Worm (Caenorhabditis elegans): ENCODE data around the gene ocr-1.

The ocr-1 gene

ce11 chrV:10725424-10725951 is 38.7 kb upstream of the ocr-1 start:
- TF ChIP-seq tbx-37 (GFP tag; conservative IDR thresholded peaks at IDR 0.05), result no peak
- no peak for TF ChIP-seq pes-1 (GFP tag; IDR thresholded peaks at IDR 0.05)
- TF ChIP-seq ceh-36 (tag; optimal IDR thresholded peaks at IDR 0.05), result no peak
- no peak for TF ChIP-seq tbx-11 (GFP tag; IDR thresholded peaks at IDR 0.05)
- TF ChIP-seq tra-4 (tag; optimal IDR thresholded peaks at IDR 0.05), result no peak
- no peak for TF ChIP-seq hmg-4 (GFP tag; optimal IDR thresholded peaks at IDR 0.05)
- no peak for TF ChIP-seq ceh-13 (GFP tag; optimal IDR thresholded peaks at IDR 0.05)
- TF ChIP-seq F13C5.2 (tag; optimal IDR thresholded peaks at IDR 0.05), result no peak
- TF ChIP-seq ama-1 (optimal IDR thresholded peaks at IDR 0.05), result no peak
- TF ChIP-seq sea-1 (GFP tag; conservative IDR thresholded peaks at IDR 0.05), result no peak
- TF ChIP-seq hnd-1 (tag; optimal IDR thresholded peaks at IDR 0.05), result no peak

ce11 chrV:10726691-10727090 is 37.5 kb upstream of the ocr-1 start:
- TF ChIP-seq tbx-37 (GFP tag; conservative IDR thresholded peaks at IDR 0.05), result no peak
- no peak for TF ChIP-seq scrt-1 (GFP tag; IDR thresholded peaks at IDR 0.05)
- no peak for TF ChIP-seq ama-1 (optimal IDR thresholded peaks at IDR 0.05)
- no peak for TF ChIP-seq pes-1 (GFP tag; IDR thresholded peaks at IDR 0.05)
- no peak for TF ChIP-seq F13C5.2 (tag; optimal IDR thresholded peaks at IDR 0.05)
- TF ChIP-seq ets-7 (tag; optimal IDR thresholded peaks at IDR 0.05), result no peak
- TF ChIP-seq flt-1 (GFP tag; IDR thresholded peaks at IDR 0.05), result no peak
- TF ChIP-seq ceh-13 (GFP tag; optimal IDR thresholded peaks at IDR 0.05), result no peak
- no peak for TF ChIP-seq B0310.2 (tag; optimal IDR thresholded peaks at IDR 0.05)
- no peak for TF ChIP-seq hnd-1 (tag; optimal IDR thresholded peaks at IDR 0.05)
- no peak for TF ChIP-seq hmbx-1 (tag; optimal IDR thresholded peaks at IDR 0.05)
- TF ChIP-seq aly-1 (tag; optimal IDR thresholded peaks at IDR 0.05), result no peak
- no peak for TF ChIP-seq tra-4 (tag; optimal IDR thresholded peaks at IDR 0.05)
- no peak for TF ChIP-seq ceh-36 (tag; optimal IDR thresholded peaks at IDR 0.05)
- no peak for TF ChIP-seq tbx-11 (GFP tag; IDR thresholded peaks at IDR 0.05)
- TF ChIP-seq hmg-4 (GFP tag; optimal IDR thresholded peaks at IDR 0.05), result no peak

ce11 chrV:10727651-10728050 is 36.5 kb upstream of the ocr-1 start:
- TF ChIP-seq tbx-37 (GFP tag; conservative IDR thresholded peaks at IDR 0.05) (no peak), pes-1 (GFP tag; IDR thresholded peaks at IDR 0.05) (no peak), ceh-36 (tag; optimal IDR thresholded peaks at IDR 0.05) (no peak), flt-1 (GFP tag; IDR thresholded peaks at IDR 0.05) (no peak), ceh-13 (GFP tag; optimal IDR thresholded peaks at IDR 0.05) (no peak), tbx-11 (GFP tag; IDR thresholded peaks at IDR 0.05) (no peak), ama-1 (optimal IDR thresholded peaks at IDR 0.05) (no peak), scrt-1 (GFP tag; IDR thresholded peaks at IDR 0.05) (no peak)

- TF ChIP-seq ets-7 (tag; optimal IDR thresholded peaks at IDR 0.05), result no peak
- TF ChIP-seq sea-1 (GFP tag; conservative IDR thresholded peaks at IDR 0.05), result no peak
- no peak for TF ChIP-seq flt-1 (GFP tag; IDR thresholded peaks at IDR 0.05)
- TF ChIP-seq scrt-1 (GFP tag; IDR thresholded peaks at IDR 0.05), result no peak
- no peak for TF ChIP-seq F13C5.2 (tag; optimal IDR thresholded peaks at IDR 0.05)
- no peak for TF ChIP-seq B0310.2 (tag; optimal IDR thresholded peaks at IDR 0.05)
- TF ChIP-seq ceh-13 (GFP tag; optimal IDR thresholded peaks at IDR 0.05), result no peak
- no peak for TF ChIP-seq hnd-1 (tag; optimal IDR thresholded peaks at IDR 0.05)
- TF ChIP-seq pes-1 (GFP tag; IDR thresholded peaks at IDR 0.05), result no peak
- no peak for TF ChIP-seq tbx-37 (GFP tag; conservative IDR thresholded peaks at IDR 0.05)
- no peak for TF ChIP-seq aly-1 (tag; optimal IDR thresholded peaks at IDR 0.05)
- TF ChIP-seq hmbx-1 (tag; optimal IDR thresholded peaks at IDR 0.05), result no peak
- TF ChIP-seq tbx-11 (GFP tag; IDR thresholded peaks at IDR 0.05), result no peak
- TF ChIP-seq tra-4 (tag; optimal IDR thresholded peaks at IDR 0.05), result no peak
- TF ChIP-seq hmg-4 (GFP tag; optimal IDR thresholded peaks at IDR 0.05), result no peak
- no peak for TF ChIP-seq ama-1 (optimal IDR thresholded peaks at IDR 0.05)
- TF ChIP-seq ceh-36 (tag; optimal IDR thresholded peaks at IDR 0.05), result no peak
Observed at ce11 chrV:10729456-10729904, 34.7 kb upstream of the ocr-1 start.

- no peak for TF ChIP-seq hnd-1 (tag; optimal IDR thresholded peaks at IDR 0.05)
- no peak for TF ChIP-seq ama-1 (optimal IDR thresholded peaks at IDR 0.05)
- no peak for TF ChIP-seq F13C5.2 (tag; optimal IDR thresholded peaks at IDR 0.05)
- TF ChIP-seq tbx-37 (GFP tag; conservative IDR thresholded peaks at IDR 0.05), result no peak
- TF ChIP-seq tra-4 (tag; optimal IDR thresholded peaks at IDR 0.05), result no peak
- TF ChIP-seq pes-1 (GFP tag; IDR thresholded peaks at IDR 0.05), result no peak
- no peak for TF ChIP-seq B0310.2 (tag; optimal IDR thresholded peaks at IDR 0.05)
- no peak for TF ChIP-seq scrt-1 (GFP tag; IDR thresholded peaks at IDR 0.05)
- no peak for TF ChIP-seq flt-1 (GFP tag; IDR thresholded peaks at IDR 0.05)
- TF ChIP-seq hmg-4 (GFP tag; optimal IDR thresholded peaks at IDR 0.05), result no peak
- no peak for TF ChIP-seq hmbx-1 (tag; optimal IDR thresholded peaks at IDR 0.05)
- TF ChIP-seq ceh-13 (GFP tag; optimal IDR thresholded peaks at IDR 0.05), result no peak
Observed at ce11 chrV:10730824-10731416, 33.2 kb upstream of the ocr-1 start.

- TF ChIP-seq tra-4 (tag; optimal IDR thresholded peaks at IDR 0.05) (no peak), scrt-1 (GFP tag; IDR thresholded peaks at IDR 0.05) (no peak), ceh-13 (GFP tag; optimal IDR thresholded peaks at IDR 0.05) (no peak), tbx-37 (GFP tag; conservative IDR thresholded peaks at IDR 0.05) (no peak), ceh-36 (tag; optimal IDR thresholded peaks at IDR 0.05) (no peak), hnd-1 (tag; optimal IDR thresholded peaks at IDR 0.05) (no peak), hmg-4 (GFP tag; optimal IDR thresholded peaks at IDR 0.05) (no peak), F13C5.2 (tag; optimal IDR thresholded peaks at IDR 0.05) (no peak), ets-7 (tag; optimal IDR thresholded peaks at IDR 0.05) (no peak), tbx-11 (GFP tag; IDR thresholded peaks at IDR 0.05) (no peak), sea-1 (GFP tag; conservative IDR thresholded peaks at IDR 0.05) (no peak)
Observed at ce11 chrV:10731989-10732472, 32.1 kb upstream of the ocr-1 start, which contains the start of gene T28B11.1. Gene T28B11.1 (minus strand): TSS chrV:10732422.

- TF ChIP-seq tra-4 (tag; optimal IDR thresholded peaks at IDR 0.05), result no peak
- TF ChIP-seq ets-7 (tag; optimal IDR thresholded peaks at IDR 0.05), result no peak
- TF ChIP-seq flt-1 (GFP tag; IDR thresholded peaks at IDR 0.05), result no peak
- TF ChIP-seq tbx-37 (GFP tag; conservative IDR thresholded peaks at IDR 0.05), result peak; percentile 27; the same call in 1 of the 2 replicates
Observed at ce11 chrV:10736756-10737155, 27.4 kb upstream of the ocr-1 start, which contains the start of the genes mre-11 and wdr-5.3. Gene mre-11 (minus strand): TSS chrV:10736868. Gene wdr-5.3 (plus strand): TSS chrV:10737116.

Data from whole organism, early embryonic.